Worm (Caenorhabditis elegans) whole organism, L4 larva: ENCODE results near the gene T05A7.7.

Experiments
- T26A8.4 ChIP-seq: fragments of 200-800 bp; sonication (Bioruptor generic); IDR thresholded peaks from 2 replicates; pipeline ENCODE4 v1.3.6; 2022; ENCODE audit warnings: missing genetic modification characterization, missing compliant biosample characterization
- Y48G9A.11 ChIP-seq: fragments of 200-800 bp; sonication (Bioruptor generic); IDR thresholded peaks from 2 replicates; pipeline ENCODE4 v1.3.6; 2022; ENCODE audit warnings: missing genetic modification reagents, missing genetic modification characterization, missing compliant biosample characterization
- ZK337.2 ChIP-seq: fragments of 200-800 bp; sonication (Bioruptor generic); IDR thresholded peaks from 2 replicates; pipeline ENCODE4 v1.3.6; 2022; ENCODE audit warnings: missing genetic modification reagents, missing genetic modification characterization, missing compliant biosample characterization
- aha-1 ChIP-seq: fragments of 150-350 bp; peaks from one replicate; lab custom pipeline; 2014; ENCODE audit warnings: missing biosample characterization, missing genetic modification characterization
- attf-4 ChIP-seq: sonication (generic microtip); optimal IDR thresholded peaks from 3 replicates; lab custom pipeline; 2017; ENCODE audit warnings: missing biosample characterization, missing genetic modification characterization
- ceh-44 ChIP-seq: fragments of 200-800 bp; sonication (Bioruptor generic); IDR thresholded peaks from 2 replicates; pipeline ENCODE4 v1.3.6; 2022; ENCODE audit warnings: missing genetic modification reagents, missing genetic modification characterization, missing compliant biosample characterization
- ces-1 ChIP-seq: fragments of 150-350 bp; sonication (generic microtip); optimal IDR thresholded peaks from 4 replicates; lab custom pipeline; 2014; ENCODE audit warnings: missing biosample characterization, missing genetic modification reagents, missing genetic modification characterization
- daf-16 ChIP-seq, 3 experiments: sonication (generic microtip); optimal IDR thresholded peaks; 2 replicates each; lab custom pipeline; 2016 to 2017; ENCODE audit warnings: missing genetic modification characterization in 3 of 3, missing genetic modification reagents in 3 of 3, mild to moderate bottlenecking in 2 of 3, missing compliant biosample characterization in 2 of 3, missing biosample characterization in 1 of 3, moderate library complexity in 1 of 3
- daf-19 ChIP-seq: fragments of 200-800 bp; sonication (Bioruptor generic); conservative IDR thresholded peaks from 2 replicates; pipeline ENCODE4 v1.3.6; 2022; ENCODE audit warnings: missing genetic modification characterization, missing compliant biosample characterization
- dmd-8 ChIP-seq: fragments of 200-800 bp; sonication (Bioruptor generic); IDR thresholded peaks from 2 replicates; pipeline ENCODE4 v1.3.6; 2022; ENCODE audit warnings: missing genetic modification characterization, missing compliant biosample characterization
- duxl-1 ChIP-seq: sonication (generic microtip); optimal IDR thresholded peaks from 2 replicates; lab custom pipeline; 2016; ENCODE audit warnings: mild to moderate bottlenecking, missing genetic modification characterization, moderate library complexity, missing compliant biosample characterization; ENCODE audit not compliant: poor library complexity
- hlh-11 ChIP-seq: fragments of 200-800 bp; sonication (Bioruptor generic); optimal IDR thresholded peaks from 2 replicates; lab custom pipeline; 2018; ENCODE audit warnings: mild to moderate bottlenecking, missing genetic modification characterization, missing compliant biosample characterization
- hlh-30 ChIP-seq: sonication (generic microtip); optimal IDR thresholded peaks from 2 replicates; lab custom pipeline; 2017; ENCODE audit warnings: antibody characterized with exemption, mild to moderate bottlenecking, missing genetic modification characterization, missing compliant biosample characterization; ENCODE audit not compliant: insufficient read depth
- hmg-1.1 ChIP-seq: fragments of 200-800 bp; sonication (Bioruptor generic); IDR thresholded peaks from 2 replicates; pipeline ENCODE4 v1.3.6; 2022; ENCODE audit warnings: missing genetic modification reagents, missing genetic modification characterization, missing compliant biosample characterization
- lin-13 ChIP-seq: fragments of 150-350 bp; optimal IDR thresholded peaks from 2 replicates; lab custom pipeline; 2014; ENCODE audit warnings: missing biosample characterization, missing genetic modification reagents, missing genetic modification characterization
- lin-39 ChIP-seq: fragments of 150-350 bp; optimal IDR thresholded peaks from 2 replicates; lab custom pipeline; 2014; ENCODE audit warnings: missing biosample characterization, missing genetic modification reagents, missing genetic modification characterization
- mdt-29 ChIP-seq: fragments of 200-800 bp; sonication (Bioruptor generic); IDR thresholded peaks from 2 replicates; pipeline ENCODE4 v1.3.6; 2022; ENCODE audit warnings: missing genetic modification reagents, missing genetic modification characterization, missing compliant biosample characterization
- nhr-25 ChIP-seq: sonication (generic microtip); optimal IDR thresholded peaks from 2 replicates; lab custom pipeline; 2017; ENCODE audit warnings: missing genetic modification characterization, mild to moderate bottlenecking, missing compliant biosample characterization, antibody characterized with exemption, moderate library complexity, borderline replicate concordance; ENCODE audit not compliant: insufficient read depth
- nhr-28 ChIP-seq: fragments of 150-350 bp; optimal IDR thresholded peaks from 2 replicates; lab custom pipeline; 2014; ENCODE audit warnings: missing biosample characterization, missing genetic modification characterization
- nhr-48 ChIP-seq: sonication (generic microtip); optimal IDR thresholded peaks from 2 replicates; lab custom pipeline; 2016; ENCODE audit warnings: mild to moderate bottlenecking, missing genetic modification characterization, missing compliant biosample characterization
- nhr-6 ChIP-seq: fragments of 150-350 bp; optimal IDR thresholded peaks from 2 replicates; lab custom pipeline; 2014; ENCODE audit warnings: missing biosample characterization, missing genetic modification characterization
- unc-62 ChIP-seq, 3 experiments: fragments of 150-350 bp in 1 of 3; sonication (generic microtip); optimal IDR thresholded peaks in 2 of 3; peaks in 1 of 3; 1 replicate in 1 of 3; 2 replicates in 2 of 3; lab custom pipeline; 2014 to 2017; ENCODE audit warnings: missing biosample characterization in 3 of 3, missing genetic modification characterization in 3 of 3, missing genetic modification reagents in 3 of 3, missing genotype in 1 of 3
- zfp-3 ChIP-seq: fragments of 200-800 bp; sonication (Bioruptor generic); conservative IDR thresholded peaks from 2 replicates; pipeline ENCODE4 v1.3.6; 2022; ENCODE audit warnings: missing genetic modification reagents, missing genetic modification characterization, missing compliant biosample characterization
- ztf-11 ChIP-seq: fragments of 150-350 bp; optimal IDR thresholded peaks from 2 replicates; lab custom pipeline; 2014; ENCODE audit warnings: missing biosample characterization, missing genetic modification characterization

The T05A7.7 gene

DNA sequence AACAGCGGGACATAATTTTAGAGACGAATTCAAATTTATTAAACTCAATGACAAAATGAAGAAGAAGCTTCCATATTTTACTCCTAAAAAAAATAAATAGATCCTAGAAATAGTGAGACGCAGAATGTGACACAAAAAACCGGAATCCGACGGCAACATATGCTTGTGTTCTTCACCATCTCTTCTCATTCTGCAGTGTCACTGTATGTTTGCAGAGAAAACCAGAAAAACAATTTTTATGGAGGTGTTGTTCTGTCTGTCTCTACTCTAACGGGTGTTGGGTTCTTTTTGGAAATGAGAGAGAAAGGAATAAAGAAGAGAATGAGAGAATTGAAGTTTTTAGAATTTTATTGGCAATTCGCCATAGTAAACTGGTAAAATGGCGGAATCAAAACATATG lies 42.4 kb downstream of the T05A7.7 start:
- TF ChIP-seq hlh-11 (no peak), attf-4 (tag; lab: Kevin White, UChicago) (no peak), aha-1 (peak; percentile 15), daf-19 (GFP tag; lab: Robert Waterston, UW) (no peak), nhr-25 (no peak), lin-39 (tag; lab: Kevin White, UChicago) (no peak), duxl-1 (tag; lab: Kevin White, UChicago) (no peak), ces-1 (no peak), zfp-3 (no peak), nhr-28 (tag; lab: Kevin White, UChicago) (peak; percentile 49), ceh-44 (GFP tag; lab: Robert Waterston, UW) (no peak), mdt-29 (GFP tag; lab: Robert Waterston, UW) (no peak), unc-62 (GFP tag; optimal IDR thresholded peaks at IDR 0.05 in 1 of 2; lab: Kevin White, UChicago) (no peak), unc-62 (tag; optimal IDR thresholded peaks at IDR 0.05; lab: Kevin White, UChicago) (no peak), daf-16 (GFP tag; optimal IDR thresholded peaks at IDR 0.05; lab: Kevin White, UChicago) (no peak), daf-16 (tag; optimal IDR thresholded peaks at IDR 0.05; lab: Kevin White, UChicago) (peak; percentile 74), T26A8.4 (GFP tag; lab: Robert Waterston, UW) (no peak), nhr-48 (tag; lab: Kevin White, UChicago) (no peak), Y48G9A.11 (GFP tag; lab: Robert Waterston, UW) (no peak), ztf-11 (no peak), nhr-6 (no peak), dmd-8 (GFP tag; lab: Robert Waterston, UW) (no peak), hlh-30 (no peak), hmg-1.1 (no peak), ZK337.2 (no peak)
- TF ChIP-seq, all 104 proteins: peak for 3

DNA sequence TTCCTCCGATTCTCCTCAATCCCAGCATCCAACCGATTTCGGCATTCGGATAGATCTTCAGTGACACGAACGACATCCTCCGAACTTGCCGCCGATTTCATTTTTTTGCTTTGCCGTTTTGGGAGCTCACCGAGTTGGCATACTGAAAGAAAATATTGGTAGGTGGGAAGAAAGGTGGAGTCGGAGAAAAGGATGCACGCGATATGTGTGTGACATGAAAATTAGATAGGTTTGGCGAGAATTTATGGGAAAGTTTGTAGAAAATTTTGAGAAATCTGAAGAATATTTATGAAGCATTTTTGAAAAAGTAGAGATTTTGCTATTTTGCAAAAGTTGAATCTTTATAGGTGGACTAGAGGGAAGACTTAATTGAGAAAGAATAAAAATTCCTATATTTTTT lies 43.0 kb downstream of the T05A7.7 start, which contains the start of gene che-10:
TSS of gene che-10 (minus strand) at position 101 of the 400 bp plus-strand sequence.
- TF ChIP-seq lin-13 (GFP tag; lab: Kevin White, UChicago) = no peak
- no peak for TF ChIP-seq ceh-44 (GFP tag; lab: Robert Waterston, UW)

DNA sequence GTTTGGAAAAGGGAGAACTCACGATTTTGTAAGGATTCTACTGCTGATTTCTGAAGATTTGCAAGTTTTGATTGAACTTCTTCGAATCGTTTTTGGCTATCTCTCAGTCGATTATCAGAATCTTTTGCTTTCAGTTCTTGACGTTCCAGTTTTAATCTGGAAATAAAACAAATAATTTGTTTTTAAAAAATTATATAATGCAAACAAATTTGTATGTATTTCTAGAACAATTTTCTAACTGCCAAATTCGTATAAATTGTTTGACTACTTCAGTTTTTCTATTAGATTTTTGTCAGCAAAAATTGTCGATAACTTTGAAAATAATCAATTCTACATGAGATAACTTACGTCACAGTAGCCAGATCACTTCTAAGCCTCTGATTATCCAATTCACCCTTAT lies 49.8 kb downstream of the T05A7.7 start:
- TF ChIP-seq unc-62 (GFP tag; optimal IDR thresholded peaks at IDR 0.05 in 1 of 2; lab: Kevin White, UChicago) = peak in 1 of 2 experiments; percentile 90
- TF ChIP-seq unc-62 (tag; optimal IDR thresholded peaks at IDR 0.05; lab: Kevin White, UChicago) = no peak
- no peak for TF ChIP-seq hmg-1.1
